Fruit fly (Drosophila melanogaster): ENCODE data around the gene vn.

DNA sequence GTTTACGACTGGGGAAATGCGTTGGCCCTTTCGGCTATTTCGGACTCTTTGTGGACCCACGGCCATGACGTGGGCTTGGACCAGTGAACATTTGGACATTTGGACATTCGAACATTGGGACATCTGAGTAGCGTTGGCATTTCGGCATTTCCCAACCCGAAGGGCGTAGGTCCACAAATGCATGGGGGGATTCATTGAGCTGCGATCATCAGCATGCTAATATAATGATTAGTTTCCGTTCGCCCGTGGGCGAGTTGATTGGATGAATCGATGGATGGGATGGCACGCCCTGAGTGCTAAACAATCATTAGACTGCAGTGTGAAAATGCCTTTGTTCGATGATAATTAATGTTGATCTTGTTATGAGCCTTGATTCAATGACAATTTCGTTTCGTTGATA is 58.0 kb downstream of the vn start:
- TF ChIP-seq N (GFP tag; optimal IDR thresholded peaks at IDR 0.05) (no peak), h (GFP tag; optimal IDR thresholded peaks at IDR 0.05) (no peak), dl (GFP tag; optimal IDR thresholded peaks at IDR 0.05; ENCODE audit: insufficient read depth in 1 of 2, partially characterized antibody in 2 of 2) (no peak), lola (GFP tag; optimal IDR thresholded peaks at IDR 0.05) (no peak)

Measured in whole organism, wandering third instar larva.